Fruit fly (Drosophila melanogaster): ENCODE data around the gene Cpr66D.

The Cpr66D gene

dm6 chr3L:8675545-8676084 lies 35.4 kb downstream of the Cpr66D start, which contains the start of gene hry (continued):
- peak; percentile 64; the same call in 1 of the 2 replicates for TF ChIP-seq rib (GFP tag; IDR thresholded peaks at IDR 0.05)
- TF ChIP-seq D19A (tag; optimal IDR thresholded peaks at IDR 0.05): peak; percentile 57
- peak; percentile 46; the same call in 1 of the 4 replicates for TF ChIP-seq Dll (GFP tag; IDR thresholded peaks at IDR 0.05; ENCODE audit: partially characterized antibody)
- TF ChIP-seq Asciz (GFP tag; optimal IDR thresholded peaks at IDR 0.05): no peak
- TF ChIP-seq sens (GFP tag): peak; percentile 79
- TF ChIP-seq Fer3 (tag; optimal IDR thresholded peaks at IDR 0.05): peak; percentile 5
- no peak for TF ChIP-seq CG31224 (GFP tag; IDR thresholded peaks at IDR 0.05)
- TF ChIP-seq kah (GFP tag; optimal IDR thresholded peaks at IDR 0.05): peak; percentile 28
- TF ChIP-seq sisA (GFP tag; IDR thresholded peaks at IDR 0.05): no peak
- TF ChIP-seq Hmr (GFP tag; optimal IDR thresholded peaks at IDR 0.05): peak; percentile 66
- no peak for TF ChIP-seq CG12942 (GFP tag; optimal IDR thresholded peaks at IDR 0.05)
- peak; percentile 62; the same call in 1 of the 2 replicates for TF ChIP-seq CG13287 (GFP tag; IDR thresholded peaks at IDR 0.05; ENCODE audit: partially characterized antibody)
- TF ChIP-seq bbx (GFP tag; IDR thresholded peaks at IDR 0.05; ENCODE audit: partially characterized antibody): peak; percentile 64
- peak; percentile 16; the same call in 1 of the 2 replicates for TF ChIP-seq Dref (GFP tag; IDR thresholded peaks at IDR 0.05)
- peak; percentile 67 for TF ChIP-seq CG18599 (GFP tag; optimal IDR thresholded peaks at IDR 0.05)
- TF ChIP-seq schlank (tag; optimal IDR thresholded peaks at IDR 0.05): no peak
- no peak for TF ChIP-seq CG18764 (GFP tag; optimal IDR thresholded peaks at IDR 0.05)
- TF ChIP-seq CG7987 (GFP tag; optimal IDR thresholded peaks at IDR 0.05): peak; percentile 62
- TF ChIP-seq Abd-B (GFP tag; optimal IDR thresholded peaks at IDR 0.05): no peak
- TF ChIP-seq chm (GFP tag; IDR thresholded peaks at IDR 0.05): peak; percentile 69
- TF ChIP-seq her (GFP tag; optimal IDR thresholded peaks at IDR 0.05): no peak
- TF ChIP-seq CG11695 (GFP tag; IDR thresholded peaks at IDR 0.05): peak; percentile 30; the same call in 2 of the 3 replicates
- TF ChIP-seq cwo (GFP tag; optimal IDR thresholded peaks at IDR 0.05): peak; percentile 92
- TF ChIP-seq ab (GFP tag; optimal IDR thresholded peaks at IDR 0.05): no peak
- no peak for TF ChIP-seq ind (GFP tag; optimal IDR thresholded peaks at IDR 0.05)
- TF ChIP-seq pho (GFP tag; optimal IDR thresholded peaks at IDR 0.05): no peak
- peak; percentile 53; the same call in 1 of the 2 replicates for TF ChIP-seq onecut (GFP tag; IDR thresholded peaks at IDR 0.05)
- TF ChIP-seq CG12659 (GFP tag; optimal IDR thresholded peaks at IDR 0.05): peak; percentile 1
- TF ChIP-seq CG10431 (GFP tag; optimal IDR thresholded peaks at IDR 0.05): peak; percentile 49
- TF ChIP-seq CG18476 (GFP tag; optimal IDR thresholded peaks at IDR 0.05): peak; percentile 15
- peak; percentile 52; the same call in 1 of the 3 replicates for TF ChIP-seq CG11456 (GFP tag; IDR thresholded peaks at IDR 0.05)
- TF ChIP-seq ato (GFP tag; IDR thresholded peaks at IDR 0.05; ENCODE audit: partially characterized antibody): peak; percentile 21; the same call in 1 of the 2 replicates
- TF ChIP-seq CG34376 (GFP tag; optimal IDR thresholded peaks at IDR 0.05): peak; percentile 88
- TF ChIP-seq z (GFP tag; IDR thresholded peaks at IDR 0.05): no peak
- TF ChIP-seq CG2202 (tag; optimal IDR thresholded peaks at IDR 0.05): peak; percentile 56
- TF ChIP-seq HLH4C (GFP tag; IDR thresholded peaks at IDR 0.05; ENCODE audit: partially characterized antibody): peak; percentile 61; the same call in 1 of the 3 replicates
- no peak for TF ChIP-seq dm (GFP tag; optimal IDR thresholded peaks at IDR 0.05)
- TF ChIP-seq corto (GFP tag; optimal IDR thresholded peaks at IDR 0.05): peak; percentile 84
- peak; percentile 65 for TF ChIP-seq CG15514 (GFP tag; optimal IDR thresholded peaks at IDR 0.05)
- TF ChIP-seq jing (GFP tag; optimal IDR thresholded peaks at IDR 0.05): peak; percentile 58
- peak; percentile 20 for TF ChIP-seq CG2116 (GFP tag; optimal IDR thresholded peaks at IDR 0.05)
- peak; percentile 44 for TF ChIP-seq Oli (tag; optimal IDR thresholded peaks at IDR 0.05)
- peak; percentile 25 for TF ChIP-seq HHEX (GFP tag; optimal IDR thresholded peaks at IDR 0.05)
- TF ChIP-seq CG8359 (GFP tag; optimal IDR thresholded peaks at IDR 0.05; ENCODE audit: borderline replicate concordance): peak; percentile 88
- peak; percentile 18 for TF ChIP-seq cad (GFP tag; optimal IDR thresholded peaks at IDR 0.05)
- peak; percentile 64 for TF ChIP-seq odd (GFP tag; optimal IDR thresholded peaks at IDR 0.05)
- TF ChIP-seq CG1792 (GFP tag; optimal IDR thresholded peaks at IDR 0.05): no peak
- TF ChIP-seq D (optimal IDR thresholded peaks at IDR 0.05): no peak
- no peak for TF ChIP-seq D (GFP tag; optimal IDR thresholded peaks at IDR 0.05)
